Worm (Caenorhabditis elegans) whole organism, L1 larva: ENCODE data around the gene F59E11.6.

Experiments
- C04F5.9 ChIP-seq: sonication (generic microtip); optimal IDR thresholded peaks from 2 replicates; lab custom pipeline; 2016; ENCODE audit warnings: missing genetic modification characterization, missing compliant biosample characterization
- C16A3.4 ChIP-seq: fragments of 150-350 bp; optimal IDR thresholded peaks from 2 replicates; lab custom pipeline; 2014; ENCODE audit warnings: missing biosample characterization, missing genetic modification characterization
- F16B12.6 ChIP-seq: fragments of 150-350 bp; optimal IDR thresholded peaks from 2 replicates; lab custom pipeline; 2014; ENCODE audit warnings: missing biosample characterization, missing genetic modification characterization
- ceh-88 ChIP-seq: fragments of 200-800 bp; sonication (Bioruptor generic); IDR thresholded peaks from 2 replicates; pipeline ENCODE4 v1.3.6; 2022; ENCODE audit warnings: missing genetic modification characterization, missing compliant biosample characterization
- efl-1 ChIP-seq, 4 experiments: fragments of 150-350 bp; optimal IDR thresholded peaks in 3 of 4; peaks in 1 of 4; 1 replicate in 1 of 4; 2 replicates in 3 of 4; lab custom pipeline; 2014; ENCODE audit warnings: missing biosample characterization in 2 of 4, missing genetic modification characterization in 2 of 4, missing genetic modification reagents in 2 of 4
- efl-3 ChIP-seq: fragments of 200-800 bp; sonication (Bioruptor generic); optimal IDR thresholded peaks from 2 replicates; lab custom pipeline; 2018; ENCODE audit warnings: mild to moderate bottlenecking, missing genetic modification characterization, missing compliant biosample characterization
- egl-27 ChIP-seq, 2 experiments: fragments of 150-350 bp in 1 of 2; sonication (generic microtip); optimal IDR thresholded peaks; 3 replicates each; lab custom pipeline; 2017 to 2018; ENCODE audit warnings: missing biosample characterization in 2 of 2, missing genetic modification characterization in 2 of 2, missing genetic modification reagents in 2 of 2
- elt-2 ChIP-seq: sonication (generic microtip); optimal IDR thresholded peaks from 2 replicates; lab custom pipeline; 2016; ENCODE audit warnings: missing genetic modification characterization, mild to moderate bottlenecking, inconsistent platforms, missing compliant biosample characterization, missing genetic modification reagents
- elt-3 ChIP-seq, 6 experiments: fragments of 150-350 bp in 1 of 6; sonication (generic microtip); optimal IDR thresholded peaks; 2 replicates each; lab custom pipeline; 2017 to 2018; ENCODE audit warnings: missing biosample characterization in 6 of 6, missing genetic modification characterization in 6 of 6, inconsistent platforms in 1 of 6
- fkh-10 ChIP-seq: sonication (generic microtip); optimal IDR thresholded peaks from 2 replicates; lab custom pipeline; 2017; ENCODE audit warnings: missing biosample characterization, missing genetic modification reagents, missing genetic modification characterization
- fkh-8 ChIP-seq: sonication (generic microtip); optimal IDR thresholded peaks from 2 replicates; lab custom pipeline; 2016; ENCODE audit warnings: mild to moderate bottlenecking, missing genetic modification characterization, missing compliant biosample characterization
- fos-1 ChIP-seq: fragments of 150-350 bp; optimal IDR thresholded peaks from 2 replicates; lab custom pipeline; 2014; ENCODE audit warnings: missing biosample characterization, missing genetic modification characterization
- grh-1 ChIP-seq: fragments of 200-800 bp; sonication (Bioruptor generic); IDR thresholded peaks from 2 replicates; pipeline ENCODE4 v1.3.6; 2022; ENCODE audit warnings: missing genetic modification reagents, missing genetic modification characterization, missing compliant biosample characterization
- lin-15B ChIP-seq: fragments of 150-350 bp; sonication (generic microtip); optimal IDR thresholded peaks from 3 replicates; lab custom pipeline; 2014; ENCODE audit warnings: missing biosample characterization, missing genetic modification characterization
- lin-39 ChIP-seq: fragments of 150-350 bp; optimal IDR thresholded peaks from 2 replicates; lab custom pipeline; 2014; ENCODE audit warnings: missing biosample characterization, missing genetic modification reagents, missing genetic modification characterization
- mep-1 ChIP-seq: fragments of 150-350 bp; optimal IDR thresholded peaks from 2 replicates; lab custom pipeline; 2014; ENCODE audit warnings: missing biosample characterization, missing genetic modification characterization
- nhr-12 ChIP-seq: sonication (generic microtip); optimal IDR thresholded peaks from 2 replicates; lab custom pipeline; 2017; ENCODE audit warnings: missing biosample characterization, missing genetic modification characterization
- nhr-19 ChIP-seq: fragments of 200-800 bp; sonication (Bioruptor generic); conservative IDR thresholded peaks from 2 replicates; pipeline ENCODE4 v1.3.6; 2022; ENCODE audit warnings: missing genetic modification characterization, missing compliant biosample characterization
- nhr-20 ChIP-seq: sonication (generic microtip); optimal IDR thresholded peaks from 2 replicates; lab custom pipeline; 2016; ENCODE audit warnings: mild to moderate bottlenecking, missing genetic modification characterization, missing compliant biosample characterization
- nhr-28 ChIP-seq: fragments of 150-350 bp; optimal IDR thresholded peaks from 2 replicates; lab custom pipeline; 2014; ENCODE audit warnings: missing biosample characterization, missing genetic modification characterization
- nhr-71 ChIP-seq: sonication (generic microtip); optimal IDR thresholded peaks from 2 replicates; lab custom pipeline; 2016; ENCODE audit warnings: mild to moderate bottlenecking, missing genetic modification characterization, moderate library complexity, missing compliant biosample characterization
- nhr-76 ChIP-seq: sonication (generic microtip); optimal IDR thresholded peaks from 2 replicates; lab custom pipeline; 2017; ENCODE audit warnings: missing biosample characterization, missing genetic modification characterization
- nhr-77 ChIP-seq: fragments of 150-350 bp; optimal IDR thresholded peaks from 2 replicates; lab custom pipeline; 2014; ENCODE audit warnings: missing biosample characterization, missing genetic modification characterization
- nhr-85 ChIP-seq: sonication (generic microtip); peaks from one replicate; lab custom pipeline; 2016; ENCODE audit warnings: missing genetic modification characterization, inconsistent platforms, missing compliant biosample characterization
- pag-3 ChIP-seq: sonication (generic microtip); optimal IDR thresholded peaks from 2 replicates; lab custom pipeline; 2017; ENCODE audit warnings: missing genetic modification characterization, mild to moderate bottlenecking, missing compliant biosample characterization, antibody characterized with exemption, borderline replicate concordance; ENCODE audit not compliant: insufficient read depth
- pax-3 ChIP-seq: fragments of 200-800 bp; sonication (Bioruptor generic); optimal IDR thresholded peaks from 2 replicates; lab custom pipeline; 2018; ENCODE audit warnings: mild to moderate bottlenecking, missing genetic modification characterization, moderate library complexity, missing compliant biosample characterization
- pqm-1 ChIP-seq: sonication (generic microtip); optimal IDR thresholded peaks from 3 replicates; lab custom pipeline; 2017; ENCODE audit warnings: missing biosample characterization, missing genetic modification characterization
- rnt-1 ChIP-seq: sonication (generic microtip); optimal IDR thresholded peaks from 2 replicates; lab custom pipeline; 2016; ENCODE audit warnings: mild to moderate bottlenecking, missing genetic modification characterization, moderate library complexity, missing compliant biosample characterization
- skn-1 ChIP-seq: fragments of 150-350 bp; optimal IDR thresholded peaks from 2 replicates; lab custom pipeline; 2014; ENCODE audit warnings: missing biosample characterization, missing genetic modification characterization
- snpc-4 ChIP-seq: fragments of 150-350 bp; optimal IDR thresholded peaks from 2 replicates; lab custom pipeline; 2014; ENCODE audit warnings: missing biosample characterization, missing genetic modification characterization
- sox-4 ChIP-seq: sonication (generic microtip); optimal IDR thresholded peaks from 2 replicates; lab custom pipeline; 2016; ENCODE audit warnings: missing genetic modification characterization, missing compliant biosample characterization
- tbx-2 ChIP-seq: sonication (generic microtip); optimal IDR thresholded peaks from 2 replicates; lab custom pipeline; 2016; ENCODE audit warnings: missing genetic modification characterization, missing compliant biosample characterization
- tlp-1 ChIP-seq: fragments of 150-350 bp; optimal IDR thresholded peaks from 2 replicates; lab custom pipeline; 2014; ENCODE audit warnings: missing biosample characterization, missing genetic modification characterization
- unc-130 ChIP-seq: fragments of 150-350 bp; optimal IDR thresholded peaks from 2 replicates; lab custom pipeline; 2017; ENCODE audit warnings: missing biosample characterization, missing genetic modification characterization, inconsistent platforms
- unc-30 ChIP-seq: sonication (generic microtip); optimal IDR thresholded peaks from 2 replicates; lab custom pipeline; 2017; ENCODE audit warnings: missing biosample characterization, missing genetic modification characterization
- xbp-1 ChIP-seq: sonication (generic microtip); optimal IDR thresholded peaks from 2 replicates; lab custom pipeline; 2016; ENCODE audit warnings: missing genetic modification characterization, missing compliant biosample characterization
- zip-4 ChIP-seq: fragments of 200-800 bp; sonication (Bioruptor generic); optimal IDR thresholded peaks from 2 replicates; lab custom pipeline; 2018; ENCODE audit warnings: mild to moderate bottlenecking, missing genetic modification characterization, moderate library complexity, missing compliant biosample characterization
- ztf-11 ChIP-seq, 2 experiments: sonication (generic microtip); optimal IDR thresholded peaks; 2 replicates each; lab custom pipeline; 2016 to 2017; ENCODE audit warnings: missing genetic modification characterization in 2 of 2, missing biosample characterization in 1 of 2, missing compliant biosample characterization in 1 of 2

Gene F59E11.6

DNA sequence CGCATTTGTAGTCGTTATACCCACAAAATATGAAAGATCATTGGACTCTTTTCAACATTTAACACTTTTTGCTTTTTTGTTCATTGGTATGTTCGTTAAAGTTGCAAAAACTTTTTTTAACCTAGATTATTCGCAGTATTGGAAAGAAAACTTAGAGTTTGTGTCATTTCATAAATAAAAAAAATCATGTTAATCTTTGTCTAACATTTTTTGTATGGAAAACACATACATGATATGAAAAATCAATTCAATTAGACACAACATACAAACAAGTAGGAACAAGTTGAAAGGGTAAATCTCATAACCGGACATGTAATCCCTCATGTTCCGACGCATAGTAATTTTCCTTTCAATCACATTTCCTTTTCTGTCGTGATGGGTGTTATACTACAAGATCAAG, 9.6 kb downstream of the F59E11.6 start, which contains the start of gene F59E11.2:
Gene F59E11.2 (plus strand): TSS at position 301 of the 400 bp plus-strand sequence.
- no peak for TF ChIP-seq fkh-10 (GFP tag; lab: Kevin White, UChicago)
- TF ChIP-seq nhr-77 = no peak
- no peak for TF ChIP-seq nhr-20 (tag; lab: Kevin White, UChicago)
- TF ChIP-seq mep-1 (tag; lab: Kevin White, UChicago) = no peak
- no peak for TF ChIP-seq elt-3 (tag; optimal IDR thresholded peaks at IDR 0.05; lab: Kevin White, UChicago)
- TF ChIP-seq snpc-4 = no peak

DNA sequence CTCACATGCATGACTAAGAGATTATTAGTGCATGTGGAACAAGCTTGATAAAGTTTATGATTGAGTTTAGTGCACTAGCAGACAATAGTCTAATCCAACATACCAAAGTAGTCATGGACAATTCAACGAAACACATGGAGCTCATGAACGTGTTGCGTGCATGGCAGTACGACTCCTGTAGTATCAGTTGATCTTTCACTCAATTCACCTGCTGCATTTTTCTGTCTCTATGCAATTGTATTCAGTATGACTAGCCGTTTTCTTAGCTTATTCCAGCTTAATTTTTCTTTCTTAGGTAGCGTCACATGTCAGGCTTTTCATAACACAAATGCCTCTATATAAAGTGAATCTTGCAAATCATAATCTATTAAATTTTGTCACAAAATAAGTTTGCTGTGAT, 11.7 kb downstream of the F59E11.6 start, which contains the start of gene srx-1:
Gene srx-1 (plus strand): TSS at position 382 of the 400 bp plus-strand sequence.
- TF ChIP-seq snpc-4 (no peak), ceh-88 (GFP tag; lab: Robert Waterston, UW) (no peak), C16A3.4 (tag; lab: Kevin White, UChicago) (no peak), fos-1 (tag; lab: Kevin White, UChicago) (no peak)
- TF ChIP-seq, all 84 proteins: peak for 0

DNA sequence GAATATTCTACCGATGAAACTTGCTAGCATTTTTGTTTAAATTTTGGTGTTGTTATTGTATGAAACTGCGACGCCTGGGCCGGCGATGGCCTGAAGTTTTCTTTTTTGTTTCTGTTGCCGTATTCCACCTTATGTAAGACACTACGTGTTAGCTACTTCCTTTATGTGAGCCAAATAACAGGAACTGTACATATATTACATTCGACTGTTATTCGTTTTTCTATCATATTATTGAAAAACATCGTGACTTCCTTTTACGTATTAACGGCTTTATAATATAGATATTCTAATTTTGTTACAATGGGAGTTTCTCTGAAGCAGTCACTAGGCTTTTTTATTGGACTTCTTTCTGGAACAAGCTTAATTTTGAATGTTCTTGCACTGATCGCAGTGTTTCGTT, 13.7 kb downstream of the F59E11.6 start, which contains the start of gene srx-3:
Gene srx-3 (plus strand): TSS at position 301 of the 400 bp plus-strand sequence.
- TF ChIP-seq fos-1 (tag; lab: Kevin White, UChicago) (no peak), unc-30 (tag; lab: Kevin White, UChicago) (no peak), C04F5.9 (tag; lab: Kevin White, UChicago) (no peak), nhr-12 (no peak), nhr-28 (tag; lab: Kevin White, UChicago) (no peak), elt-2 (tag; lab: Kevin White, UChicago) (no peak), nhr-76 (tag; lab: Kevin White, UChicago) (no peak), tlp-1 (no peak), nhr-19 (GFP tag; lab: Robert Waterston, UW) (no peak), efl-3 (no peak), nhr-71 (tag; lab: Kevin White, UChicago) (no peak), egl-27 (tag; optimal IDR thresholded peaks at IDR 0.05; lab: Kevin White, UChicago) (no peak), sox-4 (tag; lab: Kevin White, UChicago) (no peak), rnt-1 (tag; lab: Kevin White, UChicago) (no peak), xbp-1 (tag; lab: Kevin White, UChicago) (no peak), tbx-2 (tag; lab: Kevin White, UChicago) (no peak), grh-1 (no peak), unc-130 (no peak)

DNA sequence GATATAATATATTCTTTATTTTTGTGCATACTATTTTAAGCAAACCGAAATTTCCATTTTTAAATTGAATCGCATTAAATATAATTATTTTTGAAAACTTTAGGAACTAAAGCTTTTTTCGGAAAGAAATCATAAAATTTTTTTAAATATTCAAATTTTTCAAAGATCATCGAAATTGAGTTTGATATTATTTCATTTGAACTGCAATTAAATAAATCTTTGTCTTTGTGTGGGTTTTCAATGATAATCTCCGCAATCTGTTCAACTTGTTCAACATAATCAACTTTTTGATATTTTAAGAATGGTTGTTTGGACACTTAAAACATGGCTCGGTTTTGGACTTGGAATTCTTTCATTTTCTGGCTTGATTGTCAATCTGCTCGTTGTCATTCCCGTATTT, 17.6 kb downstream of the F59E11.6 start, which contains the start of gene srx-2:
Gene srx-2 (plus strand): TSS at position 301 of the 400 bp plus-strand sequence.
- TF ChIP-seq pag-3 (tag; lab: Kevin White, UChicago) = no peak
- TF ChIP-seq skn-1 (tag; lab: Kevin White, UChicago) = no peak
- no peak for TF ChIP-seq zip-4 (GFP tag; lab: Kevin White, UChicago)
- TF ChIP-seq efl-1 (optimal IDR thresholded peaks at IDR 0.05; lab: Kevin White, UChicago) = no peak
- no peak for TF ChIP-seq efl-1 (GFP tag; optimal IDR thresholded peaks at IDR 0.05 in 1 of 2; lab: Kevin White, UChicago)
- no peak for TF ChIP-seq lin-15B (tag; lab: Kevin White, UChicago)
- no peak for TF ChIP-seq pax-3 (tag; lab: Kevin White, UChicago)
- no peak for TF ChIP-seq fkh-8 (tag; lab: Kevin White, UChicago)
- no peak for TF ChIP-seq nhr-85 (tag; lab: Kevin White, UChicago)
- TF ChIP-seq lin-39 (tag; lab: Kevin White, UChicago) = no peak
- TF ChIP-seq fos-1 (tag; lab: Kevin White, UChicago) = no peak
- TF ChIP-seq C04F5.9 (tag; lab: Kevin White, UChicago) = no peak
- no peak for TF ChIP-seq pqm-1 (tag; lab: Kevin White, UChicago)
- no peak for TF ChIP-seq mep-1 (tag; lab: Kevin White, UChicago)
- TF ChIP-seq F16B12.6 (tag; lab: Kevin White, UChicago) = no peak
- no peak for TF ChIP-seq ztf-11 (tag; optimal IDR thresholded peaks at IDR 0.05; lab: Kevin White, UChicago)
